Fruit fly (Drosophila melanogaster): ENCODE results near the gene sno.

sno gene

dm6 chrX:13149083-13149482 lies 62.4 kb downstream of the sno start:
- TF ChIP-seq pad (GFP tag; optimal IDR thresholded peaks at IDR 0.05) (no peak), Clk (GFP tag; optimal IDR thresholded peaks at IDR 0.05) (no peak), toe (GFP tag; optimal IDR thresholded peaks at IDR 0.05) (no peak), CG7045 (GFP tag; optimal IDR thresholded peaks at IDR 0.05) (no peak), Crg-1 (GFP tag; optimal IDR thresholded peaks at IDR 0.05) (no peak), CG33017 (tag; optimal IDR thresholded peaks at IDR 0.05) (no peak)

DNA sequence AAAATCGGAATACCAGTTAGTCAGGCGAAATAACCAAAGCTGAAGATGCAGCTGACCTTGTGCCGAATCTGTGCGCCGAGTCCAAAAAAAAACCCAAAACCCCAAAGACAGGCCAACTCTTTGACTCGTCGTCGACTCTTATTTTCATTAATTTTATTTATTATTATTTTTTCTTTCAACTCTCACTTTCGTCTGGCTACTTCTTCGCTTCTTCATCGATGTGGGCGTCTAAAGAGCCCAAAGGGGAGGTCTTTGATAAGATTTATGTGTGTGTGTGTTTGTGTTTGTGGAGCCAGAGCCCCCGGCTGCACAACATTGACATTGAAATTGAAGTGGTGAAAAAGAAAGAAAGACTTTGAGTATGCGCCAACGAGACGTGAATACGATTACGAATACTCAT lies 65.6 kb downstream of the sno start:
- TF ChIP-seq Hr96 (GFP tag; optimal IDR thresholded peaks at IDR 0.05): no peak
- TF ChIP-seq cic (GFP tag; optimal IDR thresholded peaks at IDR 0.05): no peak
- TF ChIP-seq ovo (GFP tag; optimal IDR thresholded peaks at IDR 0.05): no peak
- no peak for TF ChIP-seq toe (GFP tag; optimal IDR thresholded peaks at IDR 0.05)
- no peak for TF ChIP-seq CG7101 (tag; optimal IDR thresholded peaks at IDR 0.05)
- no peak for TF ChIP-seq CG1620 (GFP tag; optimal IDR thresholded peaks at IDR 0.05)
- TF ChIP-seq CG12768 (GFP tag; optimal IDR thresholded peaks at IDR 0.05): no peak
- no peak for TF ChIP-seq CG5204 (GFP tag; optimal IDR thresholded peaks at IDR 0.05)
- TF ChIP-seq kay (GFP tag; ENCODE audit: borderline replicate concordance): no peak
- no peak for TF ChIP-seq cnc (optimal IDR thresholded peaks at IDR 0.05)
- TF ChIP-seq Clk (GFP tag; optimal IDR thresholded peaks at IDR 0.05): no peak
- TF ChIP-seq bab1 (GFP tag; optimal IDR thresholded peaks at IDR 0.05): no peak
- TF ChIP-seq Mnt (GFP tag; optimal IDR thresholded peaks at IDR 0.05): no peak
- no peak for TF ChIP-seq CG11617 (GFP tag; optimal IDR thresholded peaks at IDR 0.05)
- TF ChIP-seq CG7045 (GFP tag; optimal IDR thresholded peaks at IDR 0.05): no peak
- no peak for TF ChIP-seq tj (GFP tag; optimal IDR thresholded peaks at IDR 0.05)
- no peak for TF ChIP-seq Crg-1 (GFP tag; optimal IDR thresholded peaks at IDR 0.05)

Data from whole organism, adult.